Worm (Caenorhabditis elegans): ENCODE results near the gene B0034.7.

DNA sequence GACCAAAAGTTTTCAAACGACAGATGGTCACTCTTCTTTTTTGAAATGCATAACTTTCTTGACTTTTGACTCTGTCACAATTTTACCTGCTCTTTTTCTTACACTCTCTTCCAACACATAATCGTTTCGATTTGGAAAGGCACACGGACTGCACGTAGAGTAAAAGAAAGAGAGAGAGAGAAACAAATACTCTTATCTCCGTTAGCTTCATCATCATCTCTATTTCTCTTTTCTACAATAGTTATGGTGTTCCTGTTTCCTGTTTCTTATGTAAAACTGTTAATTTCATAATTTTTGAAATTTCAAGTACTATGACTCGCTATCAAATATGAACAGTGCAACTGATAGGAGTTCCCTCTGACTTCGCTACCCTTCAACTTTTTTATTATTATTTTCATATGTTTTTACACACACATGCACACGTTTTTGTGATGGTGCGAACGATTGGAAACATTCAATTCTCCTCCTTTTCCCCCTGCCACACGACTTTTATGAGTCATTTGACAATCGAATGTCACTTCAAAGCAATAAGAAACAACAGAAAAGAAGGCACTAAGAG, 31.2 kb upstream of the B0034.7 start:
- TF ChIP-seq unc-62 (GFP tag; optimal IDR thresholded peaks at IDR 0.05) (no peak), aly-2 (tag; optimal IDR thresholded peaks at IDR 0.05) (no peak), lin-13 (GFP tag; optimal IDR thresholded peaks at IDR 0.05) (no peak), nhr-21 (tag; optimal IDR thresholded peaks at IDR 0.05) (no peak), gmeb-1 (tag; optimal IDR thresholded peaks at IDR 0.05) (no peak), nhr-12 (tag; optimal IDR thresholded peaks at IDR 0.05) (no peak), skn-1 (tag; optimal IDR thresholded peaks at IDR 0.05) (peak; percentile 81), F13H6.1 (tag; optimal IDR thresholded peaks at IDR 0.05) (no peak), R02D3.7 (tag; optimal IDR thresholded peaks at IDR 0.05) (no peak)
